Fruit fly (Drosophila melanogaster) whole organism, pupa: Measurements from ENCODE around the gene bab1.

Experiments
- CG10348 ChIP-seq: fragments of 200-800 bp; sonication (Bioruptor generic); IDR thresholded peaks from 2 replicates; pipeline ENCODE4 v1.3.6; 2022; ENCODE audit warnings: missing biosample characterization, missing genetic modification characterization
- CG15710 ChIP-seq: fragments of 200-800 bp; sonication (Bioruptor generic); optimal IDR thresholded peaks from 2 replicates; lab custom pipeline; 2018; ENCODE audit warnings: missing biosample characterization, mild to moderate bottlenecking, missing genetic modification characterization, moderate library complexity
- CG17806 ChIP-seq: fragments of 200-800 bp; sonication (Bioruptor generic); optimal IDR thresholded peaks from 2 replicates; lab custom pipeline; 2018; ENCODE audit warnings: missing biosample characterization, mild to moderate bottlenecking, missing genetic modification characterization, moderate library complexity
- CG34367 ChIP-seq: fragments of 200-800 bp; sonication (Bioruptor generic); optimal IDR thresholded peaks from 2 replicates; lab custom pipeline; 2018; ENCODE audit warnings: missing biosample characterization, mild to moderate bottlenecking, missing genetic modification characterization
- CG8159 ChIP-seq: fragments of 200-800 bp; sonication (Bioruptor generic); optimal IDR thresholded peaks from 3 replicates; lab custom pipeline; 2018; ENCODE audit warnings: missing biosample characterization, mild to moderate bottlenecking, missing genetic modification characterization, moderate library complexity
- D1 ChIP-seq: fragments of 200-800 bp; sonication (Bioruptor generic); optimal IDR thresholded peaks from 2 replicates; lab custom pipeline; 2018; ENCODE audit warnings: missing biosample characterization, mild to moderate bottlenecking, missing genetic modification characterization, moderate library complexity
- EcR ChIP-seq: fragments of 200-800 bp; sonication (Bioruptor generic); optimal IDR thresholded peaks from 3 replicates; lab custom pipeline; 2019; ENCODE audit warnings: missing biosample characterization, missing genetic modification characterization, mild to moderate bottlenecking, moderate library complexity, missing genetic modification reagents
- Pif1A ChIP-seq: fragments of 200-800 bp; sonication (Bioruptor generic); optimal IDR thresholded peaks from 3 replicates; lab custom pipeline; 2016; ENCODE audit warnings: missing biosample characterization, missing genetic modification characterization
- Pif1B ChIP-seq: fragments of 200-800 bp; sonication (Bioruptor generic); optimal IDR thresholded peaks from 3 replicates; lab custom pipeline; 2016; ENCODE audit warnings: missing biosample characterization, missing genetic modification characterization
- Snoo ChIP-seq: fragments of 200-800 bp; sonication (Bioruptor generic); optimal IDR thresholded peaks from 3 replicates; lab custom pipeline; 2017; ENCODE audit warnings: missing biosample characterization, mild to moderate bottlenecking, missing genetic modification characterization, inconsistent platforms
- fd96Ca ChIP-seq: fragments of 200-800 bp; sonication (Bioruptor generic); IDR thresholded peaks from 3 replicates; pipeline ENCODE4 v1.3.6; 2022; ENCODE audit warnings: missing biosample characterization, missing genetic modification characterization

Gene bab1

DNA sequence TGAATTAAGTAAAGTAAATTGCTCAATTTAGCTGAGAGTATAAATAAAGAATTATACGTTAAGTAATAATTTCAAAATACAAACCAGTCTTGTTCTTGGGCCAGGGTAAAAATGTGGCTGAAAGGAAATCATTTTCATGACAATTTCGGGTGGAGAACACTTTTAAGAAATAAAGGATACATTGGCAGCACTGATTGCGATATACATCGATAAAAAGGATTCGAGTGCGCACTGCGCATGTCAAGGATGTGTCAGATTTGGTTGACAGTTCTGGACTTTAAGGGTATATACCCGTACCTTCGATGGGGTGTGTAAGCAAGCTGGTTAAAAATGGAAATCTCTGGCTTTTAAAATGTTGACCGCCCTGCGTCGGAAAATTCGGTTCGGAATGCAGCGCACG, 107.2 kb downstream of the bab1 start, which contains the start of gene aln:
Gene aln (plus strand): TSS at position 275 of the 400 bp plus-strand sequence.
- TF ChIP-seq EcR = no peak
- no peak for TF ChIP-seq D1
- TF ChIP-seq CG34367 (tag; lab: Kevin White, UChicago) = no peak
- no peak for TF ChIP-seq CG8159 (tag; lab: Kevin White, UChicago)
- TF ChIP-seq CG15710 (tag; lab: Kevin White, UChicago) = no peak
- TF ChIP-seq Snoo (tag; lab: Kevin White, UChicago) = no peak
- no peak for TF ChIP-seq CG17806 (tag; lab: Kevin White, UChicago)
- TF ChIP-seq Pif1B (GFP tag; lab: Kevin White, UChicago) = no peak
- no peak for TF ChIP-seq Pif1A (GFP tag; lab: Kevin White, UChicago)
- TF ChIP-seq fd96Ca (GFP tag; lab: Robert Waterston, UW) = no peak
- TF ChIP-seq CG10348 (GFP tag; lab: Robert Waterston, UW) = no peak
- TF ChIP-seq, all 21 proteins: peak for 0
